Fruit fly (Drosophila melanogaster) whole organism, pupa: ENCODE results near the gene CG5860.
A peak's percentile ranks its signal among the peaks of the same experiment; 100 is the strongest.
"Not testable (repeated sequence)": the region's sequence is repeated elsewhere in the genome, so short reads cannot be mapped to it uniquely, and the experiment has no call there.

Experiments
- CG10348 ChIP-seq: fragments of 200-800 bp; sonication (Bioruptor generic); IDR thresholded peaks from 2 replicates; pipeline ENCODE4 v1.3.6; 2022; ENCODE audit warnings: missing biosample characterization, missing genetic modification characterization
- CG12605 ChIP-seq: fragments of 200-800 bp; sonication (Bioruptor generic); IDR thresholded peaks from 2 replicates; pipeline ENCODE4 v1.3.6; 2022; ENCODE audit warnings: missing biosample characterization, missing genetic modification characterization
- CG13204 ChIP-seq: fragments of 200-800 bp; sonication (Bioruptor generic); optimal IDR thresholded peaks from 2 replicates; lab custom pipeline; 2018; ENCODE audit warnings: missing biosample characterization, mild to moderate bottlenecking, missing genetic modification characterization, moderate library complexity
- CG14655 ChIP-seq: fragments of 200-800 bp; sonication (Bioruptor generic); optimal IDR thresholded peaks from 3 replicates; lab custom pipeline; 2017; ENCODE audit warnings: mild to moderate bottlenecking, missing biosample characterization, missing genetic modification reagents, missing genetic modification characterization
- CG15710 ChIP-seq: fragments of 200-800 bp; sonication (Bioruptor generic); optimal IDR thresholded peaks from 2 replicates; lab custom pipeline; 2018; ENCODE audit warnings: missing biosample characterization, mild to moderate bottlenecking, missing genetic modification characterization, moderate library complexity
- CG17806 ChIP-seq: fragments of 200-800 bp; sonication (Bioruptor generic); optimal IDR thresholded peaks from 2 replicates; lab custom pipeline; 2018; ENCODE audit warnings: missing biosample characterization, mild to moderate bottlenecking, missing genetic modification characterization, moderate library complexity
- CG32121 ChIP-seq: fragments of 200-800 bp; sonication (Bioruptor generic); IDR thresholded peaks from 2 replicates; pipeline ENCODE4 v1.3.6; 2022; ENCODE audit warnings: missing biosample characterization, missing genetic modification characterization
- CG34367 ChIP-seq: fragments of 200-800 bp; sonication (Bioruptor generic); optimal IDR thresholded peaks from 2 replicates; lab custom pipeline; 2018; ENCODE audit warnings: missing biosample characterization, mild to moderate bottlenecking, missing genetic modification characterization
- CG4496 ChIP-seq: fragments of 200-800 bp; sonication (Bioruptor generic); IDR thresholded peaks from 3 replicates; pipeline ENCODE4 v1.3.6; 2022; ENCODE audit warnings: missing biosample characterization, missing genetic modification characterization
- CG8159 ChIP-seq: fragments of 200-800 bp; sonication (Bioruptor generic); optimal IDR thresholded peaks from 3 replicates; lab custom pipeline; 2018; ENCODE audit warnings: missing biosample characterization, mild to moderate bottlenecking, missing genetic modification characterization, moderate library complexity
- CG8301 ChIP-seq: fragments of 200-800 bp; sonication (Bioruptor generic); optimal IDR thresholded peaks from 2 replicates; lab custom pipeline; 2018; ENCODE audit warnings: missing biosample characterization, mild to moderate bottlenecking, missing genetic modification characterization
- CG9948 ChIP-seq: fragments of 200-800 bp; sonication (Bioruptor generic); optimal IDR thresholded peaks from 2 replicates; lab custom pipeline; 2018; ENCODE audit warnings: missing biosample characterization, mild to moderate bottlenecking, missing genetic modification characterization, moderate library complexity
- D1 ChIP-seq: fragments of 200-800 bp; sonication (Bioruptor generic); optimal IDR thresholded peaks from 2 replicates; lab custom pipeline; 2018; ENCODE audit warnings: missing biosample characterization, mild to moderate bottlenecking, missing genetic modification characterization, moderate library complexity
- EcR ChIP-seq: fragments of 200-800 bp; sonication (Bioruptor generic); optimal IDR thresholded peaks from 3 replicates; lab custom pipeline; 2019; ENCODE audit warnings: missing biosample characterization, missing genetic modification characterization, mild to moderate bottlenecking, moderate library complexity, missing genetic modification reagents
- Ets98B ChIP-seq: fragments of 200-800 bp; sonication (Bioruptor generic); IDR thresholded peaks from 2 replicates; pipeline ENCODE4 v1.3.6; 2022; ENCODE audit warnings: missing biosample characterization, missing genetic modification characterization
- Pif1A ChIP-seq: fragments of 200-800 bp; sonication (Bioruptor generic); optimal IDR thresholded peaks from 3 replicates; lab custom pipeline; 2016; ENCODE audit warnings: missing biosample characterization, missing genetic modification characterization
- Pif1B ChIP-seq: fragments of 200-800 bp; sonication (Bioruptor generic); optimal IDR thresholded peaks from 3 replicates; lab custom pipeline; 2016; ENCODE audit warnings: missing biosample characterization, missing genetic modification characterization
- Snoo ChIP-seq: fragments of 200-800 bp; sonication (Bioruptor generic); optimal IDR thresholded peaks from 3 replicates; lab custom pipeline; 2017; ENCODE audit warnings: missing biosample characterization, mild to moderate bottlenecking, missing genetic modification characterization, inconsistent platforms
- fd96Ca ChIP-seq: fragments of 200-800 bp; sonication (Bioruptor generic); IDR thresholded peaks from 3 replicates; pipeline ENCODE4 v1.3.6; 2022; ENCODE audit warnings: missing biosample characterization, missing genetic modification characterization
- gl ChIP-seq: fragments of 200-800 bp; sonication (Bioruptor generic); optimal IDR thresholded peaks from 2 replicates; lab custom pipeline; 2018; ENCODE audit warnings: missing biosample characterization, mild to moderate bottlenecking, missing genetic modification characterization
- rn ChIP-seq: fragments of 200-800 bp; sonication (Bioruptor generic); IDR thresholded peaks from 2 replicates; pipeline ENCODE4 v1.3.6; 2022; ENCODE audit warnings: missing biosample characterization, missing genetic modification characterization

CG5860 gene

dm6 chr3R:17433117-17433516 is 23.7 kb downstream of the CG5860 start:
- TF ChIP-seq CG8301, result no peak
- TF ChIP-seq CG34367 (tag; lab: Kevin White, UChicago), result no peak
- no peak for TF ChIP-seq CG12605 (GFP tag; lab: Robert Waterston, UW)
- no peak for TF ChIP-seq gl (tag; lab: Kevin White, UChicago)
- no peak for TF ChIP-seq Snoo (tag; lab: Kevin White, UChicago)
- TF ChIP-seq CG14655, result no peak
- no peak for TF ChIP-seq rn
- no peak for TF ChIP-seq CG8159
- TF ChIP-seq D1 (tag; lab: Kevin White, UChicago), result no peak
- TF ChIP-seq CG15710 (tag; lab: Kevin White, UChicago), result no peak
- no peak for TF ChIP-seq Pif1B (GFP tag; lab: Kevin White, UChicago)
- no peak for TF ChIP-seq CG17806 (tag; lab: Kevin White, UChicago)
- no peak for TF ChIP-seq EcR
- TF ChIP-seq CG4496 (GFP tag; lab: Robert Waterston, UW), result no peak
- no peak for TF ChIP-seq Pif1A

dm6 chr3R:17434330-17434729 is 24.9 kb downstream of the CG5860 start, which contains the start of gene CG44090:
TSS of gene CG44090 (minus strand) at chr3R:17434430.
- TF ChIP-seq CG4496 (GFP tag; lab: Robert Waterston, UW) (no peak), CG12605 (GFP tag; lab: Robert Waterston, UW) (no peak), CG8159 (no peak), gl (tag; lab: Kevin White, UChicago) (no peak), CG10348 (GFP tag; lab: Robert Waterston, UW) (no peak), CG34367 (tag; lab: Kevin White, UChicago) (no peak), CG9948 (tag; lab: Kevin White, UChicago) (no peak)

dm6 chr3R:17440628-17441027 is 31.2 kb downstream of the CG5860 start, which contains the start of gene CG14331:
TSS of gene CG14331 (minus strand) at chr3R:17440728.
- TF ChIP-seq CG4496 (GFP tag; lab: Robert Waterston, UW) (no peak), fd96Ca (GFP tag; lab: Robert Waterston, UW) (no peak), EcR (no peak), CG14655 (no peak), CG34367 (tag; lab: Kevin White, UChicago) (no peak), rn (no peak), Pif1A (no peak), CG10348 (GFP tag; lab: Robert Waterston, UW) (no peak), D1 (tag; lab: Kevin White, UChicago) (no peak), Ets98B (GFP tag; lab: Robert Waterston, UW) (no peak), CG8159 (no peak), CG17806 (tag; lab: Kevin White, UChicago) (no peak), CG9948 (tag; lab: Kevin White, UChicago) (no peak), Snoo (tag; lab: Kevin White, UChicago) (no peak), CG15710 (tag; lab: Kevin White, UChicago) (no peak), gl (tag; lab: Kevin White, UChicago) (no peak), CG12605 (GFP tag; lab: Robert Waterston, UW) (no peak), Pif1B (GFP tag; lab: Kevin White, UChicago) (no peak), CG32121 (GFP tag; lab: Robert Waterston, UW) (no peak), CG8301 (no peak)

- TF ChIP-seq fd96Ca (GFP tag; lab: Robert Waterston, UW) (no peak), CG8159 (no peak), rn (no peak), CG8301 (no peak), CG32121 (GFP tag; lab: Robert Waterston, UW) (no peak), CG4496 (GFP tag; lab: Robert Waterston, UW) (no peak), CG34367 (tag; lab: Kevin White, UChicago) (no peak), CG17806 (tag; lab: Kevin White, UChicago) (no peak), CG13204 (GFP tag; lab: Kevin White, UChicago) (no peak), Snoo (tag; lab: Kevin White, UChicago) (no peak), D1 (tag; lab: Kevin White, UChicago) (no peak), Ets98B (GFP tag; lab: Robert Waterston, UW) (no peak)
Measured at dm6 chr3R:17447615-17448014, 38.2 kb downstream of the CG5860 start.

dm6 chr3R:17448758-17449157 is 39.3 kb downstream of the CG5860 start, which contains the start of gene Eh:
TSS of gene Eh (minus strand) at chr3R:17448858.
- no peak for TF ChIP-seq Pif1B (GFP tag; lab: Kevin White, UChicago)
- no peak for TF ChIP-seq CG9948 (tag; lab: Kevin White, UChicago)
- TF ChIP-seq Ets98B (GFP tag; lab: Robert Waterston, UW), result no peak
- no peak for TF ChIP-seq CG12605 (GFP tag; lab: Robert Waterston, UW)
- TF ChIP-seq CG17806 (tag; lab: Kevin White, UChicago), result no peak
- TF ChIP-seq EcR, result no peak
- no peak for TF ChIP-seq CG32121 (GFP tag; lab: Robert Waterston, UW)
- TF ChIP-seq fd96Ca (GFP tag; lab: Robert Waterston, UW), result no peak
- TF ChIP-seq CG4496 (GFP tag; lab: Robert Waterston, UW), result no peak
- no peak for TF ChIP-seq CG15710 (tag; lab: Kevin White, UChicago)
- TF ChIP-seq CG8301, result no peak

dm6 chr3R:17449402-17449801 is 40.0 kb downstream of the CG5860 start:
- no peak for TF ChIP-seq EcR
- TF ChIP-seq D1 (tag; lab: Kevin White, UChicago), result peak; percentile 86

- TF ChIP-seq CG4496 (GFP tag; lab: Robert Waterston, UW); Ets98B (GFP tag; lab: Robert Waterston, UW); CG13204 (GFP tag; lab: Kevin White, UChicago): not testable (repeated sequence)
Measured at dm6 chr3R:17456676-17457075, 47.3 kb downstream of the CG5860 start, which contains the start of gene CG14330. TSS of gene CG14330 (minus strand) at chr3R:17456776.
